Worm (Caenorhabditis elegans) whole organism, L3 larva: ENCODE data around the gene F28A10.7.

ENCODE experiments used
- ama-1 ChIP-seq: fragments of 150-350 bp; optimal IDR thresholded peaks from 2 replicates; lab custom pipeline; 2018
- ceh-28 ChIP-seq: fragments of 150-350 bp; optimal IDR thresholded peaks from 2 replicates; lab custom pipeline; 2014; ENCODE audit warnings: missing biosample characterization, missing genetic modification reagents, missing genetic modification characterization
- egl-5 ChIP-seq: fragments of 150-350 bp; optimal IDR thresholded peaks from 2 replicates; lab custom pipeline; 2017; ENCODE audit warnings: missing biosample characterization, missing genetic modification reagents, missing genetic modification characterization, inconsistent platforms
- fkh-2 ChIP-seq: fragments of 150-350 bp; optimal IDR thresholded peaks from 2 replicates; lab custom pipeline; 2014; ENCODE audit warnings: missing biosample characterization, missing genetic modification reagents, missing genetic modification characterization
- nhr-23 ChIP-seq: fragments of 150-350 bp; optimal IDR thresholded peaks from 2 replicates; lab custom pipeline; 2014; ENCODE audit warnings: missing biosample characterization, missing genetic modification reagents, missing genetic modification characterization
- nhr-237 ChIP-seq: fragments of 150-350 bp; optimal IDR thresholded peaks from 2 replicates; lab custom pipeline; 2014; ENCODE audit warnings: missing biosample characterization, missing genetic modification characterization
- sea-2 ChIP-seq: fragments of 150-350 bp; sonication (generic microtip); optimal IDR thresholded peaks from 4 replicates; lab custom pipeline; 2014; ENCODE audit warnings: missing biosample characterization, missing genetic modification reagents, missing genetic modification characterization
- unc-62 ChIP-seq: fragments of 150-350 bp; sonication (generic microtip); optimal IDR thresholded peaks from 4 replicates; lab custom pipeline; 2014; ENCODE audit warnings: missing biosample characterization, missing genetic modification reagents, missing genetic modification characterization

The F28A10.7 gene

DNA sequence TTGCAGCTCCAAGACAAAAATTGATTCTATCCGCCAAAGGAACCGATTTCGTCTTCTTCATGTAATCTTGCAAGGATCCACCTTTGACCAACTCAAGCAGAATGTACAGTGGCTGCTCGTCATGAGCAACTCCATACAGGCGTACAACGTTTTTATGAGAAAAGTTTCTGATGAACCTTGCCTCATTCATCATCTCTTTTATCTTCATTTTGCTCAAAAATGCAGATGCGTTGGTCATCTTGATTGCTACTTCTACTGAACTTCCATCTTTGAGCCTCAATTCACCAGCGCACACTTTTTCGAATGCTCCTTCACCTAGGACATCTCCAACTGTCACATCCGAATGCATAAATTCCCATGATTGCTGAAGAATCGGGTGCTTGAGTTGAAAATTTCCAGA lies 48.6 kb downstream of the F28A10.7 start:
- TF ChIP-seq unc-62 (GFP tag; lab: Kevin White, UChicago) = no peak
- no peak for TF ChIP-seq fkh-2 (tag; lab: Kevin White, UChicago)
- no peak for TF ChIP-seq nhr-23 (tag; lab: Kevin White, UChicago)
- no peak for TF ChIP-seq ama-1
- TF ChIP-seq nhr-237 (tag; lab: Kevin White, UChicago) = no peak
- no peak for TF ChIP-seq sea-2 (GFP tag; lab: Kevin White, UChicago)
- TF ChIP-seq egl-5 = no peak
- TF ChIP-seq ceh-28 (tag; lab: Kevin White, UChicago) = no peak
